Fruit fly (Drosophila melanogaster) whole organism, adult: ENCODE data around the gene Tusp.

Experiments
- CG11617 ChIP-seq: fragments of 200-800 bp; sonication (Bioruptor generic); optimal IDR thresholded peaks from 2 replicates; lab custom pipeline; 2017; ENCODE audit warnings: mild to moderate bottlenecking, missing biosample characterization, missing genetic modification reagents, missing genetic modification characterization
- CG12768 ChIP-seq: fragments of 200-800 bp; sonication (Bioruptor generic); optimal IDR thresholded peaks from 2 replicates; lab custom pipeline; 2017; ENCODE audit warnings: missing biosample characterization, missing genetic modification characterization, mild to moderate bottlenecking, moderate library complexity, missing genetic modification reagents
- CG14711 ChIP-seq: fragments of 200-800 bp; sonication (Bioruptor generic); optimal IDR thresholded peaks from 2 replicates; lab custom pipeline; 2018; ENCODE audit warnings: missing biosample characterization, mild to moderate bottlenecking, missing genetic modification characterization, moderate library complexity
- CG33017 ChIP-seq: fragments of 200-800 bp; sonication (Bioruptor generic); optimal IDR thresholded peaks from 2 replicates; lab custom pipeline; 2018; ENCODE audit warnings: missing biosample characterization, mild to moderate bottlenecking, missing genetic modification characterization, moderate library complexity
- CG5204 ChIP-seq: fragments of 200-800 bp; sonication (Bioruptor generic); optimal IDR thresholded peaks from 2 replicates; lab custom pipeline; 2016; ENCODE audit warnings: missing biosample characterization, missing genetic modification characterization
- CG7045 ChIP-seq: fragments of 200-800 bp; sonication (Bioruptor generic); optimal IDR thresholded peaks from 2 replicates; lab custom pipeline; 2017; ENCODE audit warnings: missing biosample characterization, mild to moderate bottlenecking, missing genetic modification characterization
- CG7101 ChIP-seq: fragments of 200-800 bp; sonication (Bioruptor generic); optimal IDR thresholded peaks from 2 replicates; lab custom pipeline; 2018; ENCODE audit warnings: missing biosample characterization, mild to moderate bottlenecking, missing genetic modification characterization, moderate library complexity
- Clk ChIP-seq: fragments of 200-800 bp; sonication (Bioruptor generic); optimal IDR thresholded peaks from 2 replicates; lab custom pipeline; 2017; ENCODE audit warnings: missing biosample characterization, missing genetic modification characterization
- Crg-1 ChIP-seq: fragments of 200-800 bp; sonication (Bioruptor generic); optimal IDR thresholded peaks from 2 replicates; lab custom pipeline; 2016; ENCODE audit warnings: missing biosample characterization, missing genetic modification characterization
- Mnt ChIP-seq: fragments of 200-800 bp; sonication (Bioruptor generic); optimal IDR thresholded peaks from 2 replicates; lab custom pipeline; 2016; ENCODE audit warnings: missing biosample characterization, mild to moderate bottlenecking, missing genetic modification characterization
- bab1 ChIP-seq: fragments of 200-800 bp; sonication (Bioruptor generic); optimal IDR thresholded peaks from 3 replicates; lab custom pipeline; 2019; ENCODE audit warnings: missing biosample characterization, mild to moderate bottlenecking, missing genetic modification characterization, moderate library complexity
- cic ChIP-seq: fragments of 200-800 bp; sonication (Bioruptor generic); optimal IDR thresholded peaks from 2 replicates; lab custom pipeline; 2017; ENCODE audit warnings: missing biosample characterization, mild to moderate bottlenecking, missing genetic modification characterization, moderate library complexity
- cnc ChIP-seq, 2 experiments: fragments of >200 bp; optimal IDR thresholded peaks; 2 replicates each; lab custom pipeline; 2017
- kay ChIP-seq: fragments of 200-800 bp; sonication (Bioruptor generic); peaks from one replicate; lab custom pipeline; 2016; ENCODE audit warnings: missing biosample characterization, missing genetic modification characterization, borderline replicate concordance
- ovo ChIP-seq: fragments of 200-800 bp; sonication (Bioruptor generic); optimal IDR thresholded peaks from 2 replicates; lab custom pipeline; 2016; ENCODE audit warnings: missing biosample characterization, missing genetic modification characterization
- pad ChIP-seq: fragments of 200-800 bp; sonication (Bioruptor generic); optimal IDR thresholded peaks from 3 replicates; lab custom pipeline; 2017; ENCODE audit warnings: missing biosample characterization, missing genetic modification characterization, mild to moderate bottlenecking, moderate library complexity, missing genetic modification reagents
- tj ChIP-seq: fragments of 200-800 bp; sonication (Bioruptor generic); optimal IDR thresholded peaks from 3 replicates; lab custom pipeline; 2017; ENCODE audit warnings: missing biosample characterization, mild to moderate bottlenecking, missing genetic modification characterization, moderate library complexity
- toe ChIP-seq: fragments of 200-800 bp; sonication (Bioruptor generic); optimal IDR thresholded peaks from 2 replicates; lab custom pipeline; 2016; ENCODE audit warnings: missing biosample characterization, missing genetic modification characterization

Tusp gene

dm6 chr3R:27679019-27679418, 71.3 kb downstream of the Tusp start, which contains the start of gene CG12883:
Gene CG12883, plus strand, starts transcription at chr3R:27679291.
- TF ChIP-seq bab1 (GFP tag; lab: Kevin White, UChicago): peak; percentile 43
- TF ChIP-seq Clk (GFP tag; lab: Kevin White, UChicago): no peak
- no peak for TF ChIP-seq CG14711 (tag; lab: Kevin White, UChicago)
- no peak for TF ChIP-seq CG5204
- no peak for TF ChIP-seq Mnt (GFP tag; lab: Kevin White, UChicago)
- no peak for TF ChIP-seq cic (GFP tag; lab: Kevin White, UChicago)
- TF ChIP-seq CG12768 (GFP tag; lab: Kevin White, UChicago): no peak
- TF ChIP-seq tj (GFP tag; lab: Kevin White, UChicago): no peak

DNA sequence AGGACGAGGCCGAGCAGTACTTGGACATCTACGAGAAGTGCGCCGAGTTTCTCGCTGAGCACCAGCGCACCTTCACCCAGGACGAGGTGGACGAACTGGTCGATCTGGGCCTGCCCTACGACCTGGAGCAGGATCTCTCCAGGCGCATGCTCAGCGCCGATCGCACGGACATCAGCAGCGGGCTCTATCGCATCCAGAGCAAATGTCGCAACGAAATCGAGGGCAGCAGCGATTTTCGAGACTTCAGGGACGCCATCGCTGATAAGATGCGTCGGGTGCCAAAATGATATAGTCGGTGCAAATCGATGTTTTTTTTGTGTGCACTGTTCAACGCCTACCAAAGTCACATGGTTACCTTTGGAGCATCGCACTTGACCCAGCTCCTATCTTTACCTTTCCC, 72.0 kb downstream of the Tusp start:
- TF ChIP-seq kay (GFP tag; lab: Kevin White, UChicago): no peak
- TF ChIP-seq CG7101 (tag; lab: Kevin White, UChicago): no peak
- TF ChIP-seq Crg-1 (GFP tag; lab: Kevin White, UChicago): no peak
- TF ChIP-seq pad (GFP tag; lab: Kevin White, UChicago): no peak
- no peak for TF ChIP-seq Clk (GFP tag; lab: Kevin White, UChicago)
- no peak for TF ChIP-seq CG14711 (tag; lab: Kevin White, UChicago)
- no peak for TF ChIP-seq tj (GFP tag; lab: Kevin White, UChicago)
- no peak for TF ChIP-seq Mnt (GFP tag; lab: Kevin White, UChicago)
- no peak for TF ChIP-seq CG11617
- TF ChIP-seq toe (GFP tag; lab: Kevin White, UChicago): no peak
- no peak for TF ChIP-seq bab1 (GFP tag; lab: Kevin White, UChicago)
- TF ChIP-seq CG12768 (GFP tag; lab: Kevin White, UChicago): no peak
- TF ChIP-seq ovo (GFP tag; lab: Kevin White, UChicago): no peak
- TF ChIP-seq CG7045 (GFP tag; lab: Kevin White, UChicago): no peak
- TF ChIP-seq cnc (optimal IDR thresholded peaks at IDR 0.05; lab: Kevin White, UChicago): no peak
- TF ChIP-seq CG33017 (tag; lab: Kevin White, UChicago): no peak

dm6 chr3R:27681799-27682198, 74.1 kb downstream of the Tusp start, which contains the start of gene Sce:
Gene Sce, minus strand, starts transcription at chr3R:27682029.
- TF ChIP-seq CG14711 (tag; lab: Kevin White, UChicago): no peak
- TF ChIP-seq bab1 (GFP tag; lab: Kevin White, UChicago): no peak
- no peak for TF ChIP-seq Clk (GFP tag; lab: Kevin White, UChicago)
- TF ChIP-seq cnc (optimal IDR thresholded peaks at IDR 0.05; lab: Kevin White, UChicago): no peak
